Fruit fly (Drosophila melanogaster) whole organism, embryonic: ENCODE data around the gene CG5080.
A peak's percentile ranks its signal among the peaks of the same experiment; 100 is the strongest.

Experiments
- Atf6 ChIP-seq: fragments of 200-800 bp; sonication (Bioruptor generic); IDR thresholded peaks from 2 replicates; pipeline ENCODE4 v1.3.6; 2022; ENCODE audit warnings: missing biosample characterization, missing genetic modification characterization
- B-H1 ChIP-seq: fragments of 200-800 bp; sonication (Bioruptor generic); IDR thresholded peaks from 3 replicates; pipeline ENCODE4 v1.3.6; 2022; ENCODE audit warnings: missing biosample characterization, missing genetic modification characterization
- CG10209 ChIP-seq: fragments of 200-800 bp; sonication (Bioruptor generic); optimal IDR thresholded peaks from 3 replicates; lab custom pipeline; 2017; ENCODE audit warnings: missing biosample characterization, mild to moderate bottlenecking, missing genetic modification characterization, missing genetic modification reagents
- CG10267 ChIP-seq: fragments of 200-800 bp; sonication (Bioruptor generic); optimal IDR thresholded peaks from 2 replicates; lab custom pipeline; 2018; ENCODE audit warnings: missing biosample characterization, mild to moderate bottlenecking, missing genetic modification characterization, moderate library complexity
- CG10959 ChIP-seq: fragments of 200-800 bp; sonication (Bioruptor generic); IDR thresholded peaks from 2 replicates; pipeline ENCODE4 v1.3.6; 2022; ENCODE audit warnings: missing biosample characterization, missing genetic modification characterization
- CG11695 ChIP-seq: fragments of 200-800 bp; sonication (Bioruptor generic); IDR thresholded peaks from 3 replicates; pipeline ENCODE4 v1.3.6; 2022; ENCODE audit warnings: missing biosample characterization, missing genetic modification characterization
- CG12155 ChIP-seq: fragments of 200-800 bp; sonication (Bioruptor generic); optimal IDR thresholded peaks from 3 replicates; lab custom pipeline; 2016; ENCODE audit warnings: missing biosample characterization, missing genetic modification characterization
- CG12219 ChIP-seq: fragments of 200-800 bp; sonication (Bioruptor generic); optimal IDR thresholded peaks from 3 replicates; lab custom pipeline; 2018; ENCODE audit warnings: missing biosample characterization, mild to moderate bottlenecking, missing genetic modification characterization
- CG12236 ChIP-seq: fragments of 200-800 bp; sonication (Bioruptor generic); optimal IDR thresholded peaks from 2 replicates; lab custom pipeline; 2016; ENCODE audit warnings: missing biosample characterization, missing genetic modification characterization
- CG12299 ChIP-seq: fragments of 200-800 bp; sonication (Bioruptor generic); optimal IDR thresholded peaks from 2 replicates; lab custom pipeline; 2018; ENCODE audit warnings: missing biosample characterization, mild to moderate bottlenecking, missing genetic modification characterization
- CG13775 ChIP-seq: fragments of 200-800 bp; sonication (Bioruptor generic); optimal IDR thresholded peaks from 3 replicates; lab custom pipeline; 2017; ENCODE audit warnings: missing biosample characterization, mild to moderate bottlenecking, missing genetic modification characterization
- CG1529 ChIP-seq: fragments of 200-800 bp; sonication (Bioruptor generic); optimal IDR thresholded peaks from 3 replicates; lab custom pipeline; 2018; ENCODE audit warnings: missing biosample characterization, missing genetic modification characterization
- CG1603 ChIP-seq: fragments of 200-800 bp; sonication (Bioruptor generic); optimal IDR thresholded peaks from 2 replicates; lab custom pipeline; 2019; ENCODE audit warnings: missing biosample characterization, mild to moderate bottlenecking, missing genetic modification characterization, moderate library complexity
- CG16813 ChIP-seq: fragments of 200-800 bp; sonication (Bioruptor generic); IDR thresholded peaks from 3 replicates; pipeline ENCODE4 v1.3.6; 2022; ENCODE audit warnings: missing biosample characterization, missing genetic modification characterization; ENCODE audit not compliant: partially characterized antibody
- CG2199 ChIP-seq: fragments of 200-800 bp; sonication (Bioruptor generic); IDR thresholded peaks from 3 replicates; pipeline ENCODE4 v1.3.6; 2022; ENCODE audit warnings: missing biosample characterization, missing genetic modification characterization
- CG3847 ChIP-seq: fragments of 200-800 bp; sonication (Bioruptor generic); IDR thresholded peaks from 2 replicates; pipeline ENCODE4 v1.3.6; 2022; ENCODE audit warnings: missing biosample characterization, missing genetic modification characterization
- CG4404 ChIP-seq: fragments of 200-800 bp; sonication (Bioruptor generic); IDR thresholded peaks from 2 replicates; pipeline ENCODE4 v1.3.6; 2022; ENCODE audit warnings: missing biosample characterization, missing genetic modification characterization
- CG5180 ChIP-seq: fragments of 200-800 bp; sonication (Bioruptor generic); optimal IDR thresholded peaks from 3 replicates; lab custom pipeline; 2017; ENCODE audit warnings: missing biosample characterization, missing genetic modification characterization, mild to moderate bottlenecking, moderate library complexity, missing genetic modification reagents
- CG6813 ChIP-seq: fragments of 200-800 bp; sonication (Bioruptor generic); optimal IDR thresholded peaks from 2 replicates; lab custom pipeline; 2017; ENCODE audit warnings: missing biosample characterization, missing genetic modification characterization, mild to moderate bottlenecking, moderate library complexity, missing genetic modification reagents
- CG8359 ChIP-seq: fragments of 200-800 bp; sonication (Bioruptor generic); optimal IDR thresholded peaks from 2 replicates; lab custom pipeline; 2017; ENCODE audit warnings: missing biosample characterization, mild to moderate bottlenecking, missing genetic modification characterization, borderline replicate concordance
- Dek ChIP-seq: fragments of 200-800 bp; sonication (Bioruptor generic); optimal IDR thresholded peaks from 3 replicates; lab custom pipeline; 2019; ENCODE audit warnings: missing biosample characterization, mild to moderate bottlenecking, missing genetic modification characterization, moderate library complexity
- Doc3 ChIP-seq: fragments of 200-800 bp; sonication (Bioruptor generic); IDR thresholded peaks from 3 replicates; pipeline ENCODE4 v1.3.6; 2022; ENCODE audit warnings: missing biosample characterization, missing genetic modification characterization; ENCODE audit not compliant: partially characterized antibody
- Hr78 ChIP-seq, 2 experiments: fragments of 200-800 bp in 1 of 2; fragments of >200 bp in 1 of 2; sonication (Bioruptor generic) in 1 of 2; optimal IDR thresholded peaks; 2 replicates each; lab custom pipeline; 2017 to 2019; ENCODE audit warnings: missing biosample characterization in 2 of 2, missing genetic modification characterization in 2 of 2, mild to moderate bottlenecking in 1 of 2, moderate library complexity in 1 of 2
- Meics ChIP-seq: fragments of 200-800 bp; sonication (Bioruptor generic); optimal IDR thresholded peaks from 2 replicates; lab custom pipeline; 2017; ENCODE audit warnings: missing biosample characterization, mild to moderate bottlenecking, missing genetic modification characterization
- Rx ChIP-seq: fragments of 200-800 bp; sonication (Bioruptor generic); IDR thresholded peaks from 2 replicates; pipeline ENCODE4 v1.3.6; 2022; ENCODE audit warnings: missing biosample characterization, missing genetic modification characterization
- Six4 ChIP-seq: fragments of 200-800 bp; sonication (Bioruptor generic); optimal IDR thresholded peaks from 2 replicates; lab custom pipeline; 2016; ENCODE audit warnings: missing biosample characterization, missing genetic modification characterization
- ab ChIP-seq: fragments of 200-800 bp; sonication (Bioruptor generic); optimal IDR thresholded peaks from 2 replicates; lab custom pipeline; 2016; ENCODE audit warnings: missing biosample characterization, missing genetic modification characterization
- bcd ChIP-seq: fragments of 200-800 bp; sonication (Bioruptor generic); optimal IDR thresholded peaks from 2 replicates; lab custom pipeline; 2017; ENCODE audit warnings: missing biosample characterization, mild to moderate bottlenecking, missing genetic modification characterization
- ci ChIP-seq: fragments of 200-800 bp; sonication (Bioruptor generic); IDR thresholded peaks from 3 replicates; pipeline ENCODE4 v1.3.6; 2022; ENCODE audit warnings: missing biosample characterization, missing genetic modification characterization
- esg ChIP-seq: fragments of 200-800 bp; sonication (Bioruptor generic); conservative IDR thresholded peaks from 2 replicates; pipeline ENCODE4 v1.3.6; 2022; ENCODE audit warnings: missing biosample characterization, missing genetic modification characterization
- fru ChIP-seq: fragments of >200 bp; optimal IDR thresholded peaks from 2 replicates; lab custom pipeline; 2017
- gt ChIP-seq: fragments of 200-800 bp; sonication (Bioruptor generic); IDR thresholded peaks from 2 replicates; pipeline ENCODE4 v1.3.6; 2022; ENCODE audit warnings: missing biosample characterization, missing genetic modification characterization
- jing ChIP-seq: fragments of 200-800 bp; sonication (Bioruptor generic); optimal IDR thresholded peaks from 2 replicates; lab custom pipeline; 2018; ENCODE audit warnings: missing biosample characterization, mild to moderate bottlenecking, missing genetic modification characterization
- jumu ChIP-seq: fragments of 200-800 bp; sonication (Bioruptor generic); optimal IDR thresholded peaks from 3 replicates; lab custom pipeline; 2016; ENCODE audit warnings: missing biosample characterization, missing genetic modification characterization
- knrl ChIP-seq: fragments of 200-800 bp; sonication (Bioruptor generic); IDR thresholded peaks from 3 replicates; pipeline ENCODE4 v1.3.6; 2022; ENCODE audit warnings: missing biosample characterization, missing genetic modification characterization; ENCODE audit not compliant: partially characterized antibody
- lab ChIP-seq: fragments of 200-800 bp; sonication (Bioruptor generic); optimal IDR thresholded peaks from 3 replicates; lab custom pipeline; 2017; ENCODE audit warnings: missing biosample characterization, missing genetic modification characterization, mild to moderate bottlenecking, moderate library complexity, missing genetic modification reagents
- pb ChIP-seq: fragments of 200-800 bp; sonication (Bioruptor generic); optimal IDR thresholded peaks from 3 replicates; lab custom pipeline; 2016; ENCODE audit warnings: missing biosample characterization, missing genetic modification characterization
- pho ChIP-seq: fragments of 200-800 bp; sonication (Bioruptor generic); optimal IDR thresholded peaks from 2 replicates; lab custom pipeline; 2016; ENCODE audit warnings: missing biosample characterization, missing genetic modification characterization
- pnt ChIP-seq: fragments of 200-800 bp; sonication (Bioruptor generic); optimal IDR thresholded peaks from 3 replicates; lab custom pipeline; 2016; ENCODE audit warnings: missing biosample characterization, missing genetic modification characterization
- pros ChIP-seq: fragments of 200-800 bp; sonication (Bioruptor generic); optimal IDR thresholded peaks from 3 replicates; lab custom pipeline; 2019; ENCODE audit warnings: missing biosample characterization, mild to moderate bottlenecking, missing genetic modification characterization, moderate library complexity
- run ChIP-seq: fragments of 200-800 bp; sonication (Bioruptor generic); optimal IDR thresholded peaks from 3 replicates; lab custom pipeline; 2018; ENCODE audit warnings: missing biosample characterization, mild to moderate bottlenecking, missing genetic modification characterization
- sd ChIP-seq: fragments of 200-800 bp; sonication (Bioruptor generic); optimal IDR thresholded peaks from 3 replicates; lab custom pipeline; 2018; ENCODE audit warnings: missing biosample characterization, mild to moderate bottlenecking, missing genetic modification characterization, moderate library complexity
- slbo ChIP-seq: fragments of 200-800 bp; sonication (Bioruptor generic); IDR thresholded peaks from 2 replicates; pipeline ENCODE4 v1.3.6; 2022; ENCODE audit warnings: missing biosample characterization, missing genetic modification characterization
- tll ChIP-seq, 2 experiments: fragments of 200-800 bp in 1 of 2; fragments of >200 bp in 1 of 2; sonication (Bioruptor generic) in 1 of 2; optimal IDR thresholded peaks; 2 replicates each; lab custom pipeline; 2017 to 2019; ENCODE audit warnings: missing biosample characterization in 2 of 2, missing genetic modification characterization in 2 of 2, mild to moderate bottlenecking in 1 of 2, moderate library complexity in 1 of 2
- wor ChIP-seq: fragments of 200-800 bp; sonication (Bioruptor generic); IDR thresholded peaks from 2 replicates; pipeline ENCODE4 v1.3.6; 2022; ENCODE audit warnings: missing biosample characterization, missing genetic modification characterization
- z ChIP-seq: fragments of 200-800 bp; sonication (Bioruptor generic); IDR thresholded peaks from 3 replicates; pipeline ENCODE4 v1.3.6; 2022; ENCODE audit warnings: missing biosample characterization, missing genetic modification characterization
- zen2 ChIP-seq: fragments of 200-800 bp; sonication (Bioruptor generic); IDR thresholded peaks from 3 replicates; pipeline ENCODE4 v1.3.6; 2022; ENCODE audit warnings: missing biosample characterization, missing genetic modification characterization; ENCODE audit not compliant: partially characterized antibody

The CG5080 gene

dm6 chr2L:1118880-1119809, 44.5 kb downstream of the CG5080 start (continued):
- TF ChIP-seq CG16813 (GFP tag; lab: Robert Waterston, UW): no peak
- peak; percentile 85 for TF ChIP-seq CG12155
- TF ChIP-seq pnt (GFP tag; lab: Kevin White, UChicago): peak; percentile 19
- peak; percentile 67; the same call in 2 of the 3 replicates for TF ChIP-seq z (GFP tag; lab: Robert Waterston, UW)
- TF ChIP-seq zen2 (GFP tag; lab: Robert Waterston, UW): peak; percentile 43; the same call in 1 of the 3 replicates
- no peak for TF ChIP-seq tll (GFP tag; optimal IDR thresholded peaks at IDR 0.05; lab: Kevin White, UChicago)
- TF ChIP-seq CG5180 (GFP tag; lab: Kevin White, UChicago): no peak
- peak; percentile 84 for TF ChIP-seq lab (GFP tag; lab: Kevin White, UChicago)
- TF ChIP-seq Doc3: no peak; the same call in 2 of the 3 replicates
- peak; percentile 78 for TF ChIP-seq CG3847 (GFP tag; lab: Robert Waterston, UW)
- TF ChIP-seq CG4404 (GFP tag; lab: Robert Waterston, UW): peak; percentile 66
- TF ChIP-seq CG10209 (GFP tag; lab: Kevin White, UChicago): peak; percentile 72
- TF ChIP-seq run (tag; lab: Kevin White, UChicago): no peak
- TF ChIP-seq CG10959 (GFP tag; lab: Robert Waterston, UW): 0 out of 2 replicates have a peak, but pooled peaks have one; percentile 32
- peak; percentile 17 for TF ChIP-seq CG12299 (tag; lab: Kevin White, UChicago)
- TF ChIP-seq CG12219 (GFP tag; lab: Kevin White, UChicago): peak; percentile 58
- peak; percentile 50 for TF ChIP-seq fru (lab: Kevin White, UChicago)
- peak; percentile 83 for TF ChIP-seq CG1603
- TF ChIP-seq ab (GFP tag; lab: Kevin White, UChicago): peak; percentile 55
- peak; percentile 29 for TF ChIP-seq CG10267
- TF ChIP-seq B-H1 (GFP tag; lab: Robert Waterston, UW): peak; percentile 74
- TF ChIP-seq CG8359: no peak
- TF ChIP-seq CG13775: peak; percentile 72
- TF ChIP-seq pho (GFP tag; lab: Kevin White, UChicago): peak; percentile 77
- TF ChIP-seq slbo (GFP tag; lab: Robert Waterston, UW): peak; percentile 86
- peak; percentile 61 for TF ChIP-seq bcd (GFP tag; lab: Kevin White, UChicago)
- 0 out of 3 replicates have a peak, but pooled peaks have one; percentile 24 for TF ChIP-seq knrl (GFP tag; lab: Robert Waterston, UW)
- TF ChIP-seq jumu: peak; percentile 77
- peak; percentile 12 for TF ChIP-seq CG6813
- peak; percentile 50 for TF ChIP-seq Dek (tag; lab: Kevin White, UChicago)
- TF ChIP-seq pb (GFP tag; lab: Kevin White, UChicago): no peak
- peak; percentile 50 for TF ChIP-seq Rx (GFP tag; lab: Robert Waterston, UW)
- no peak for TF ChIP-seq gt (GFP tag; lab: Robert Waterston, UW)
- peak; percentile 25 for TF ChIP-seq CG1529
- peak; percentile 77; the same call in 2 of the 3 replicates for TF ChIP-seq CG11695 (GFP tag; lab: Robert Waterston, UW)
- peak; percentile 59 for TF ChIP-seq esg (GFP tag; lab: Robert Waterston, UW)
- peak in 1 of 2 experiments; percentile 54 for TF ChIP-seq Hr78 (GFP tag; optimal IDR thresholded peaks at IDR 0.05; lab: Kevin White, UChicago)
- peak; percentile 47 for TF ChIP-seq jing (GFP tag; lab: Kevin White, UChicago)
- peak; percentile 63 for TF ChIP-seq Six4 (GFP tag; lab: Kevin White, UChicago)
- no peak for TF ChIP-seq CG12236 (GFP tag; lab: Kevin White, UChicago)
- TF ChIP-seq CG2199 (GFP tag; lab: Robert Waterston, UW): no peak
- TF ChIP-seq Atf6: peak; percentile 78
- peak; percentile 49 for TF ChIP-seq sd
- TF ChIP-seq pros (GFP tag; lab: Kevin White, UChicago): no peak
- TF ChIP-seq ci (GFP tag; lab: Robert Waterston, UW): peak; percentile 71; the same call in 2 of the 3 replicates
- peak; percentile 47; the same call in 1 of the 2 replicates for TF ChIP-seq wor (GFP tag; lab: Robert Waterston, UW)
- TF ChIP-seq Meics (GFP tag; lab: Kevin White, UChicago): peak; percentile 80
